Worm (Caenorhabditis elegans) whole organism, early embryonic: ENCODE results near the gene F59B10.3.

Source experiments
- B0310.2 ChIP-seq: sonication (generic microtip); optimal IDR thresholded peaks from 2 replicates; lab custom pipeline; 2016; ENCODE audit warnings: mild to moderate bottlenecking, missing genetic modification characterization, missing compliant biosample characterization
- F13C5.2 ChIP-seq: sonication (generic microtip); optimal IDR thresholded peaks from 2 replicates; lab custom pipeline; 2017; ENCODE audit warnings: mild to moderate bottlenecking, missing genetic modification characterization, inconsistent platforms, missing compliant biosample characterization
- aly-1 ChIP-seq: sonication (generic microtip); optimal IDR thresholded peaks from 2 replicates; lab custom pipeline; 2016; ENCODE audit warnings: missing genetic modification characterization, missing compliant biosample characterization
- ama-1 ChIP-seq: fragments of 150-350 bp; optimal IDR thresholded peaks from 2 replicates; lab custom pipeline; 2014
- ceh-13 ChIP-seq: fragments of 200-800 bp; sonication (Bioruptor generic); optimal IDR thresholded peaks from 2 replicates; lab custom pipeline; 2018; ENCODE audit warnings: mild to moderate bottlenecking, missing genetic modification characterization, missing compliant biosample characterization
- ceh-36 ChIP-seq: sonication (generic microtip); optimal IDR thresholded peaks from 2 replicates; lab custom pipeline; 2016; ENCODE audit warnings: missing genetic modification characterization, inconsistent platforms, missing compliant biosample characterization
- ets-7 ChIP-seq: sonication (generic microtip); optimal IDR thresholded peaks from 2 replicates; lab custom pipeline; 2016; ENCODE audit warnings: missing genotype, missing genetic modification characterization, missing compliant biosample characterization
- flt-1 ChIP-seq: fragments of 200-800 bp; sonication (Bioruptor generic); IDR thresholded peaks from 2 replicates; pipeline ENCODE4 v1.3.6; 2022; ENCODE audit warnings: missing genetic modification characterization, missing compliant biosample characterization
- hmbx-1 ChIP-seq: sonication (generic microtip); optimal IDR thresholded peaks from 2 replicates; lab custom pipeline; 2016; ENCODE audit warnings: mild to moderate bottlenecking, missing genetic modification characterization, missing compliant biosample characterization
- hmg-4 ChIP-seq: fragments of 200-800 bp; sonication (Bioruptor generic); optimal IDR thresholded peaks from 2 replicates; lab custom pipeline; 2018; ENCODE audit warnings: mild to moderate bottlenecking, missing genetic modification characterization, missing compliant biosample characterization
- hnd-1 ChIP-seq: sonication (generic microtip); optimal IDR thresholded peaks from 2 replicates; lab custom pipeline; 2016; ENCODE audit warnings: missing genetic modification characterization, missing compliant biosample characterization
- pes-1 ChIP-seq: fragments of 200-800 bp; sonication (Bioruptor generic); IDR thresholded peaks from 2 replicates; pipeline ENCODE4 v1.3.6; 2022; ENCODE audit warnings: missing genetic modification reagents, missing genetic modification characterization, missing compliant biosample characterization
- scrt-1 ChIP-seq: fragments of 200-800 bp; sonication (Bioruptor generic); IDR thresholded peaks from 2 replicates; pipeline ENCODE4 v1.3.6; 2022; ENCODE audit warnings: missing genetic modification characterization, missing compliant biosample characterization
- sea-1 ChIP-seq: fragments of 200-800 bp; sonication (Bioruptor generic); conservative IDR thresholded peaks from 2 replicates; pipeline ENCODE4 v1.3.6; 2022; ENCODE audit warnings: missing genetic modification characterization, missing compliant biosample characterization
- tbx-11 ChIP-seq: fragments of 200-800 bp; sonication (Bioruptor generic); IDR thresholded peaks from 2 replicates; pipeline ENCODE4 v1.3.6; 2022; ENCODE audit warnings: missing genetic modification characterization, missing compliant biosample characterization
- tbx-37 ChIP-seq: fragments of 200-800 bp; sonication (Bioruptor generic); conservative IDR thresholded peaks from 2 replicates; pipeline ENCODE4 v1.3.6; 2022; ENCODE audit warnings: missing genetic modification reagents, missing genetic modification characterization, missing compliant biosample characterization
- tra-4 ChIP-seq: sonication (generic microtip); optimal IDR thresholded peaks from 2 replicates; lab custom pipeline; 2017; ENCODE audit warnings: missing genetic modification characterization, missing compliant biosample characterization

The F59B10.3 gene

ce11 chrII:10500674-10501073 is 9.7 kb upstream of the F59B10.3 start:
- no peak for TF ChIP-seq pes-1 (GFP tag; lab: Robert Waterston, UW)
- no peak for TF ChIP-seq hmg-4 (GFP tag; lab: Kevin White, UChicago)
- TF ChIP-seq hnd-1 (tag; lab: Kevin White, UChicago), result no peak
- TF ChIP-seq aly-1 (tag; lab: Kevin White, UChicago), result no peak
- TF ChIP-seq tbx-37 (GFP tag; lab: Robert Waterston, UW), result no peak
- no peak for TF ChIP-seq ama-1 (lab: Kevin White, UChicago)
- TF ChIP-seq ets-7 (tag; lab: Kevin White, UChicago), result no peak
- no peak for TF ChIP-seq B0310.2 (tag; lab: Kevin White, UChicago)
- TF ChIP-seq hmbx-1 (tag; lab: Kevin White, UChicago), result no peak
- no peak for TF ChIP-seq F13C5.2
- TF ChIP-seq scrt-1 (GFP tag; lab: Robert Waterston, UW), result no peak
- no peak for TF ChIP-seq ceh-13 (GFP tag; lab: Kevin White, UChicago)
- TF ChIP-seq ceh-36 (tag; lab: Kevin White, UChicago), result no peak
- no peak for TF ChIP-seq sea-1 (GFP tag; lab: Robert Waterston, UW)
- TF ChIP-seq flt-1, result no peak
- no peak for TF ChIP-seq tbx-11 (GFP tag; lab: Robert Waterston, UW)

ce11 chrII:10501578-10501977 is 8.8 kb upstream of the F59B10.3 start:
- no peak for TF ChIP-seq tbx-11 (GFP tag; lab: Robert Waterston, UW)
- peak; percentile 28 for TF ChIP-seq F13C5.2
- TF ChIP-seq hmg-4 (GFP tag; lab: Kevin White, UChicago), result peak; percentile 34

ce11 chrII:10502491-10503063 is 7.8 kb upstream of the F59B10.3 start, which contains the start of gene myrf-1:
Gene myrf-1 (minus strand): TSS chrII:10502541.
- TF ChIP-seq flt-1, result peak; percentile 55; the same call in 1 of the 2 replicates
- no peak for TF ChIP-seq tbx-11 (GFP tag; lab: Robert Waterston, UW)
- no peak for TF ChIP-seq ets-7 (tag; lab: Kevin White, UChicago)
- TF ChIP-seq tra-4 (tag; lab: Kevin White, UChicago), result no peak
- no peak for TF ChIP-seq ceh-13 (GFP tag; lab: Kevin White, UChicago)
- TF ChIP-seq F13C5.2, result peak; percentile 69
- no peak for TF ChIP-seq ama-1 (lab: Kevin White, UChicago)
- TF ChIP-seq ceh-36 (tag; lab: Kevin White, UChicago), result peak; percentile 18
- 0 out of 2 replicates have a peak, but pooled peaks have one; percentile 45 for TF ChIP-seq scrt-1 (GFP tag; lab: Robert Waterston, UW)
- no peak for TF ChIP-seq hmbx-1 (tag; lab: Kevin White, UChicago)
- TF ChIP-seq sea-1 (GFP tag; lab: Robert Waterston, UW), result no peak
- TF ChIP-seq hmg-4 (GFP tag; lab: Kevin White, UChicago), result peak; percentile 86
- TF ChIP-seq tbx-37 (GFP tag; lab: Robert Waterston, UW), result no peak
- no peak for TF ChIP-seq B0310.2 (tag; lab: Kevin White, UChicago)
- no peak for TF ChIP-seq hnd-1 (tag; lab: Kevin White, UChicago)
- no peak for TF ChIP-seq pes-1 (GFP tag; lab: Robert Waterston, UW)
- TF ChIP-seq aly-1 (tag; lab: Kevin White, UChicago), result no peak

- TF ChIP-seq tbx-37 (GFP tag; lab: Robert Waterston, UW), result no peak
- no peak for TF ChIP-seq F13C5.2
- no peak for TF ChIP-seq sea-1 (GFP tag; lab: Robert Waterston, UW)
- no peak for TF ChIP-seq ama-1 (lab: Kevin White, UChicago)
- no peak for TF ChIP-seq hmbx-1 (tag; lab: Kevin White, UChicago)
- TF ChIP-seq hnd-1 (tag; lab: Kevin White, UChicago), result no peak
- TF ChIP-seq hmg-4 (GFP tag; lab: Kevin White, UChicago), result peak; percentile 72
- no peak for TF ChIP-seq ceh-36 (tag; lab: Kevin White, UChicago)
Observed at ce11 chrII:10504729-10505128, 5.6 kb upstream of the F59B10.3 start.

- TF ChIP-seq aly-1 (tag; lab: Kevin White, UChicago) (no peak), hmg-4 (GFP tag; lab: Kevin White, UChicago) (peak; percentile 18)
Observed at ce11 chrII:10505949-10506348, 4.4 kb upstream of the F59B10.3 start.

ce11 chrII:10507906-10508305 is 2.4 kb upstream of the F59B10.3 start:
- TF ChIP-seq ets-7 (tag; lab: Kevin White, UChicago) (no peak), B0310.2 (tag; lab: Kevin White, UChicago) (no peak), ceh-13 (GFP tag; lab: Kevin White, UChicago) (no peak), F13C5.2 (no peak), aly-1 (tag; lab: Kevin White, UChicago) (no peak), scrt-1 (GFP tag; lab: Robert Waterston, UW) (no peak), hmg-4 (GFP tag; lab: Kevin White, UChicago) (no peak), tra-4 (tag; lab: Kevin White, UChicago) (no peak), tbx-11 (GFP tag; lab: Robert Waterston, UW) (no peak), hmbx-1 (tag; lab: Kevin White, UChicago) (no peak), ceh-36 (tag; lab: Kevin White, UChicago) (no peak), ama-1 (lab: Kevin White, UChicago) (no peak), flt-1 (no peak), tbx-37 (GFP tag; lab: Robert Waterston, UW) (no peak), pes-1 (GFP tag; lab: Robert Waterston, UW) (no peak), hnd-1 (tag; lab: Kevin White, UChicago) (no peak), sea-1 (GFP tag; lab: Robert Waterston, UW) (no peak)

- TF ChIP-seq ama-1 (lab: Kevin White, UChicago) (no peak), F13C5.2 (no peak), aly-1 (tag; lab: Kevin White, UChicago) (no peak), tbx-37 (GFP tag; lab: Robert Waterston, UW) (no peak), scrt-1 (GFP tag; lab: Robert Waterston, UW) (no peak)
Observed at ce11 chrII:10509746-10510145, 596 bp upstream of the F59B10.3 start, which contains the start of gene F59B10.2. Gene F59B10.2 (minus strand): TSS chrII:10509846.
